Worm (Caenorhabditis elegans) whole organism, young adult: Measurements from ENCODE around the gene C18H7.7.

Source experiments
- C06A6.2 ChIP-seq: fragments of 200-800 bp; sonication (Bioruptor generic); conservative IDR thresholded peaks from 2 replicates; pipeline ENCODE4 v1.3.6; 2022; ENCODE audit warnings: missing genetic modification characterization, missing compliant biosample characterization
- akir-1 ChIP-seq: fragments of 200-800 bp; sonication (Bioruptor generic); optimal IDR thresholded peaks from 2 replicates; lab custom pipeline; 2018; ENCODE audit warnings: mild to moderate bottlenecking, missing genetic modification characterization, moderate library complexity, missing compliant biosample characterization
- dox-1 ChIP-seq: fragments of 200-800 bp; sonication (Bioruptor generic); IDR thresholded peaks from 2 replicates; pipeline ENCODE4 v1.3.6; 2022; ENCODE audit warnings: missing genetic modification reagents, missing genetic modification characterization, missing compliant biosample characterization
- dpff-1 ChIP-seq: sonication (generic microtip); optimal IDR thresholded peaks from 2 replicates; lab custom pipeline; 2017; ENCODE audit warnings: mild to moderate bottlenecking, missing genetic modification characterization, missing compliant biosample characterization
- egl-18 ChIP-seq: fragments of 200-800 bp; sonication (Bioruptor generic); IDR thresholded peaks from 2 replicates; pipeline ENCODE4 v1.3.6; 2022; ENCODE audit warnings: missing genetic modification reagents, missing genetic modification characterization, missing compliant biosample characterization
- egl-44 ChIP-seq: fragments of 200-800 bp; sonication (Bioruptor generic); IDR thresholded peaks from 2 replicates; pipeline ENCODE4 v1.3.6; 2022; ENCODE audit warnings: missing genetic modification reagents, missing genetic modification characterization, missing compliant biosample characterization
- ets-4 ChIP-seq: fragments of 200-800 bp; sonication (Bioruptor generic); optimal IDR thresholded peaks from 2 replicates; lab custom pipeline; 2018; ENCODE audit warnings: mild to moderate bottlenecking, missing genetic modification characterization, missing compliant biosample characterization
- lsy-27 ChIP-seq: sonication (generic microtip); optimal IDR thresholded peaks from 2 replicates; lab custom pipeline; 2017; ENCODE audit warnings: missing genetic modification characterization, mild to moderate bottlenecking, missing compliant biosample characterization, antibody characterized with exemption, missing genotype, borderline replicate concordance; ENCODE audit not compliant: insufficient read depth
- nfyb-1 ChIP-seq: fragments of 200-800 bp; sonication (Bioruptor generic); IDR thresholded peaks from 2 replicates; pipeline ENCODE4 v1.3.6; 2022; ENCODE audit warnings: missing genetic modification reagents, missing genetic modification characterization, missing compliant biosample characterization
- nhr-27 ChIP-seq: fragments of 200-800 bp; sonication (Bioruptor generic); optimal IDR thresholded peaks from 2 replicates; lab custom pipeline; 2018; ENCODE audit warnings: mild to moderate bottlenecking, missing genetic modification characterization, moderate library complexity, missing compliant biosample characterization
- snpc-1.1 ChIP-seq: sonication (generic microtip); optimal IDR thresholded peaks from 2 replicates; lab custom pipeline; 2017; ENCODE audit warnings: missing genetic modification characterization, mild to moderate bottlenecking, missing compliant biosample characterization, antibody characterized with exemption, moderate library complexity, missing genotype, missing genetic modification reagents; ENCODE audit not compliant: insufficient read depth
- snpc-1.3 ChIP-seq: sonication (generic microtip); optimal IDR thresholded peaks from 2 replicates; lab custom pipeline; 2017; ENCODE audit warnings: missing genetic modification characterization, mild to moderate bottlenecking, missing compliant biosample characterization, antibody characterized with exemption, moderate library complexity, missing genotype, missing genetic modification reagents; ENCODE audit not compliant: insufficient read depth
- unc-62 ChIP-seq: fragments of 150-350 bp; optimal IDR thresholded peaks from 2 replicates; lab custom pipeline; 2014; ENCODE audit warnings: missing biosample characterization, missing genetic modification reagents, missing genetic modification characterization

ce11 chrIV:604144-604543 is 8.0 kb upstream of the C18H7.7 start, which contains the start of gene col-102:
- TF ChIP-seq nhr-27 (tag; lab: Kevin White, UChicago) = no peak
- no peak for TF ChIP-seq ets-4
- no peak for TF ChIP-seq lsy-27 (tag; lab: Kevin White, UChicago)
- no peak for TF ChIP-seq dpff-1 (tag; lab: Kevin White, UChicago)
- TF ChIP-seq egl-44 (GFP tag; lab: Robert Waterston, UW) = no peak
- TF ChIP-seq unc-62 (GFP tag; lab: Kevin White, UChicago) = no peak
- TF ChIP-seq C06A6.2 (GFP tag; lab: Robert Waterston, UW) = no peak
- no peak for TF ChIP-seq egl-18 (GFP tag; lab: Robert Waterston, UW)
- TF ChIP-seq nfyb-1 (GFP tag; lab: Robert Waterston, UW) = no peak
- no peak for TF ChIP-seq akir-1 (GFP tag; lab: Kevin White, UChicago)
- no peak for TF ChIP-seq snpc-1.1 (tag; lab: Kevin White, UChicago)
- TF ChIP-seq dox-1 = no peak
- TF ChIP-seq snpc-1.3 (tag; lab: Kevin White, UChicago) = no peak
